Fruit fly (Drosophila melanogaster) whole organism, embryonic: ENCODE results near the gene CG8560.
A peak's percentile ranks its signal among the peaks of the same experiment; 100 is the strongest.

Experiments
- ATbp ChIP-seq: fragments of 200-800 bp; sonication (Bioruptor generic); optimal IDR thresholded peaks from 2 replicates; lab custom pipeline; 2017; ENCODE audit warnings: missing biosample characterization, mild to moderate bottlenecking, missing genetic modification characterization, missing genetic modification reagents
- Atf-2 ChIP-seq: fragments of 200-800 bp; sonication (Bioruptor generic); optimal IDR thresholded peaks from 2 replicates; lab custom pipeline; 2016; ENCODE audit warnings: missing biosample characterization, missing genetic modification characterization
- Blimp-1 ChIP-seq: fragments of 200-800 bp; sonication (Bioruptor generic); optimal IDR thresholded peaks from 3 replicates; lab custom pipeline; 2018; ENCODE audit warnings: missing biosample characterization, missing genetic modification characterization, mild to moderate bottlenecking, moderate library complexity, missing genetic modification reagents
- CG10147 ChIP-seq: fragments of 200-800 bp; sonication (Bioruptor generic); optimal IDR thresholded peaks from 2 replicates; lab custom pipeline; 2019; ENCODE audit warnings: missing biosample characterization, mild to moderate bottlenecking, missing genetic modification characterization, moderate library complexity
- CG10366 ChIP-seq: fragments of 200-800 bp; sonication (Bioruptor generic); IDR thresholded peaks from 2 replicates; pipeline ENCODE4 v1.3.6; 2022; ENCODE audit warnings: missing biosample characterization, missing genetic modification characterization
- CG10431 ChIP-seq: fragments of 200-800 bp; sonication (Bioruptor generic); optimal IDR thresholded peaks from 3 replicates; lab custom pipeline; 2018; ENCODE audit warnings: missing biosample characterization, mild to moderate bottlenecking, missing genetic modification characterization
- CG11504 ChIP-seq: fragments of 200-800 bp; sonication (Bioruptor generic); optimal IDR thresholded peaks from 3 replicates; lab custom pipeline; 2019; ENCODE audit warnings: missing biosample characterization, mild to moderate bottlenecking, missing genetic modification characterization, moderate library complexity
- CG12942 ChIP-seq: fragments of 200-800 bp; sonication (Bioruptor generic); optimal IDR thresholded peaks from 3 replicates; lab custom pipeline; 2016; ENCODE audit warnings: missing biosample characterization, missing genetic modification characterization
- CG13775 ChIP-seq: fragments of 200-800 bp; sonication (Bioruptor generic); optimal IDR thresholded peaks from 3 replicates; lab custom pipeline; 2017; ENCODE audit warnings: missing biosample characterization, mild to moderate bottlenecking, missing genetic modification characterization
- CG14014 ChIP-seq: fragments of 200-800 bp; sonication (Bioruptor generic); IDR thresholded peaks from 2 replicates; pipeline ENCODE4 v1.3.6; 2022; ENCODE audit warnings: missing biosample characterization, missing genetic modification characterization
- CG15696 ChIP-seq: fragments of 200-800 bp; sonication (Bioruptor generic); optimal IDR thresholded peaks from 2 replicates; lab custom pipeline; 2019; ENCODE audit warnings: missing biosample characterization, mild to moderate bottlenecking, missing genetic modification characterization, moderate library complexity
- CG32767 ChIP-seq: fragments of 200-800 bp; sonication (Bioruptor generic); IDR thresholded peaks from 2 replicates; pipeline ENCODE4 v1.3.6; 2022; ENCODE audit warnings: missing biosample characterization, missing genetic modification characterization
- CG4730 ChIP-seq: fragments of 200-800 bp; sonication (Bioruptor generic); IDR thresholded peaks from 2 replicates; pipeline ENCODE4 v1.3.6; 2022; ENCODE audit warnings: missing biosample characterization, missing genetic modification characterization
- CG7556 ChIP-seq: fragments of 200-800 bp; sonication (Bioruptor generic); optimal IDR thresholded peaks from 2 replicates; lab custom pipeline; 2017; ENCODE audit warnings: missing biosample characterization, mild to moderate bottlenecking, missing genetic modification characterization
- CG8388 ChIP-seq: fragments of 200-800 bp; sonication (Bioruptor generic); optimal IDR thresholded peaks from 2 replicates; lab custom pipeline; 2019; ENCODE audit warnings: missing biosample characterization, mild to moderate bottlenecking, missing genetic modification characterization, moderate library complexity
- CG8765 ChIP-seq: fragments of 200-800 bp; sonication (Bioruptor generic); IDR thresholded peaks from 2 replicates; pipeline ENCODE4 v1.3.6; 2022; ENCODE audit warnings: missing biosample characterization, missing genetic modification characterization
- CG9727 ChIP-seq: fragments of 200-800 bp; sonication (Bioruptor generic); optimal IDR thresholded peaks from 3 replicates; lab custom pipeline; 2017; ENCODE audit warnings: missing biosample characterization, mild to moderate bottlenecking, missing genetic modification characterization
- CG9932 ChIP-seq: fragments of 200-800 bp; sonication (Bioruptor generic); IDR thresholded peaks from 2 replicates; pipeline ENCODE4 v1.3.6; 2022; ENCODE audit warnings: missing biosample characterization, missing genetic modification characterization
- CTCF ChIP-seq: fragments of 200-800 bp; sonication (Bioruptor generic); optimal IDR thresholded peaks from 2 replicates; lab custom pipeline; 2017; ENCODE audit warnings: missing biosample characterization, mild to moderate bottlenecking, missing genetic modification characterization, moderate library complexity
- CkIIα-i1 ChIP-seq: fragments of 200-800 bp; sonication (Bioruptor generic); IDR thresholded peaks from 2 replicates; pipeline ENCODE4 v1.3.6; 2022; ENCODE audit warnings: missing biosample characterization, missing genetic modification characterization
- Dp ChIP-seq: fragments of 200-800 bp; sonication (Bioruptor generic); optimal IDR thresholded peaks from 2 replicates; lab custom pipeline; 2018; ENCODE audit warnings: missing biosample characterization, mild to moderate bottlenecking, missing genetic modification characterization, moderate library complexity
- Dref ChIP-seq: fragments of 200-800 bp; sonication (Bioruptor generic); IDR thresholded peaks from 2 replicates; pipeline ENCODE4 v1.3.6; 2022; ENCODE audit warnings: missing biosample characterization, missing genetic modification characterization
- HLH3B ChIP-seq: fragments of 200-800 bp; sonication (Bioruptor generic); IDR thresholded peaks from 2 replicates; pipeline ENCODE4 v1.3.6; 2022; ENCODE audit warnings: missing biosample characterization, missing genetic modification characterization
- Mad ChIP-seq: fragments of 200-800 bp; sonication (Bioruptor generic); optimal IDR thresholded peaks from 2 replicates; lab custom pipeline; 2016; ENCODE audit warnings: missing biosample characterization, missing genetic modification characterization
- Med ChIP-seq: fragments of 200-800 bp; sonication (Bioruptor generic); peaks from one replicate; lab custom pipeline; 2016; ENCODE audit warnings: missing biosample characterization, missing genetic modification characterization, mild to moderate bottlenecking, inconsistent platforms, moderate library complexity
- Nf-YB ChIP-seq: fragments of 200-800 bp; sonication (Bioruptor generic); optimal IDR thresholded peaks from 3 replicates; lab custom pipeline; 2019; ENCODE audit warnings: missing biosample characterization, mild to moderate bottlenecking, missing genetic modification characterization, moderate library complexity
- Rx ChIP-seq: fragments of 200-800 bp; sonication (Bioruptor generic); IDR thresholded peaks from 2 replicates; pipeline ENCODE4 v1.3.6; 2022; ENCODE audit warnings: missing biosample characterization, missing genetic modification characterization
- amos ChIP-seq: fragments of 200-800 bp; sonication (Bioruptor generic); IDR thresholded peaks from 2 replicates; pipeline ENCODE4 v1.3.6; 2022; ENCODE audit warnings: missing biosample characterization, missing genetic modification characterization; ENCODE audit not compliant: partially characterized antibody
- bab2 ChIP-seq: fragments of 200-800 bp; sonication (Bioruptor generic); optimal IDR thresholded peaks from 2 replicates; lab custom pipeline; 2016; ENCODE audit warnings: missing biosample characterization, missing genetic modification characterization
- bsh ChIP-seq, 2 experiments: fragments of 200-800 bp; sonication (Bioruptor generic); optimal IDR thresholded peaks; 2 replicates each; lab custom pipeline; 2017 to 2018; ENCODE audit warnings: mild to moderate bottlenecking in 2 of 2, missing biosample characterization in 2 of 2, missing genetic modification characterization in 2 of 2, moderate library complexity in 1 of 2
- chif ChIP-seq, 2 experiments: fragments of 200-800 bp; sonication (Bioruptor generic); optimal IDR thresholded peaks; 3 replicates each; lab custom pipeline; 2016; ENCODE audit warnings: missing biosample characterization in 2 of 2, missing genetic modification characterization in 2 of 2
- crol ChIP-seq: fragments of 200-800 bp; sonication (Bioruptor generic); IDR thresholded peaks from 2 replicates; pipeline ENCODE4 v1.3.6; 2022; ENCODE audit warnings: missing biosample characterization, missing genetic modification characterization
- dan ChIP-seq: fragments of 200-800 bp; sonication (Bioruptor generic); IDR thresholded peaks from 2 replicates; pipeline ENCODE4 v1.3.6; 2022; ENCODE audit warnings: missing biosample characterization, missing genetic modification characterization
- dpn ChIP-seq, 2 experiments: fragments of 200-800 bp; sonication (Bioruptor generic); optimal IDR thresholded peaks; 3 replicates each; lab custom pipeline; 2016; ENCODE audit warnings: missing biosample characterization in 2 of 2, missing genetic modification characterization in 2 of 2
- exex ChIP-seq: fragments of 200-800 bp; sonication (Bioruptor generic); optimal IDR thresholded peaks from 4 replicates; lab custom pipeline; 2018; ENCODE audit warnings: missing biosample characterization, mild to moderate bottlenecking, missing genetic modification characterization, moderate library complexity
- gfzf ChIP-seq: fragments of 200-800 bp; sonication (Bioruptor generic); optimal IDR thresholded peaks from 2 replicates; lab custom pipeline; 2016; ENCODE audit warnings: missing biosample characterization, mild to moderate bottlenecking, missing genetic modification characterization, moderate library complexity
- ham ChIP-seq: fragments of 200-800 bp; sonication (Bioruptor generic); IDR thresholded peaks from 2 replicates; pipeline ENCODE4 v1.3.6; 2022; ENCODE audit warnings: missing biosample characterization, missing genetic modification characterization
- hth ChIP-seq: fragments of >200 bp; optimal IDR thresholded peaks from 2 replicates; lab custom pipeline; 2017; ENCODE audit warnings: inconsistent platforms
- lab ChIP-seq: fragments of 200-800 bp; sonication (Bioruptor generic); optimal IDR thresholded peaks from 3 replicates; lab custom pipeline; 2017; ENCODE audit warnings: missing biosample characterization, missing genetic modification characterization, mild to moderate bottlenecking, moderate library complexity, missing genetic modification reagents
- nom ChIP-seq: fragments of 200-800 bp; sonication (Bioruptor generic); optimal IDR thresholded peaks from 2 replicates; lab custom pipeline; 2017; ENCODE audit warnings: missing biosample characterization, missing genetic modification characterization, mild to moderate bottlenecking, moderate library complexity, missing genetic modification reagents
- pan ChIP-seq, 4 experiments: fragments of >200 bp in 3 of 4; fragments of 200-800 bp in 1 of 4; sonication (Bioruptor generic) in 1 of 4; optimal IDR thresholded peaks in 3 of 4; IDR thresholded peaks in 1 of 4; 2 replicates each; pipeline versions ENCODE4 v1.3.6 to Lab custom; 2017 to 2022; ENCODE audit warnings: missing biosample characterization in 2 of 4, missing genetic modification characterization in 2 of 4, mixed read lengths in 1 of 4
- pb ChIP-seq: fragments of 200-800 bp; sonication (Bioruptor generic); optimal IDR thresholded peaks from 3 replicates; lab custom pipeline; 2016; ENCODE audit warnings: missing biosample characterization, missing genetic modification characterization
- prd ChIP-seq, 3 experiments: fragments of >200 bp in 2 of 3; fragments of 200-800 bp in 1 of 3; sonication (Bioruptor generic) in 1 of 3; optimal IDR thresholded peaks in 2 of 3; IDR thresholded peaks in 1 of 3; 2 replicates in 2 of 3; 3 replicates in 1 of 3; pipeline versions ENCODE4 v1.3.6 to Lab custom; 2017 to 2022; ENCODE audit warnings: missing biosample characterization in 1 of 3, missing genetic modification characterization in 1 of 3
- shn ChIP-seq: fragments of 200-800 bp; sonication (Bioruptor generic); optimal IDR thresholded peaks from 3 replicates; lab custom pipeline; 2016; ENCODE audit warnings: missing biosample characterization, missing genetic modification characterization
- sug ChIP-seq: fragments of 200-800 bp; optimal IDR thresholded peaks from 2 replicates; lab custom pipeline; 2019; ENCODE audit warnings: missing biosample characterization, mild to moderate bottlenecking, missing genetic modification characterization, moderate library complexity
- tin ChIP-seq: fragments of 200-800 bp; sonication (Bioruptor generic); optimal IDR thresholded peaks from 3 replicates; lab custom pipeline; 2016; ENCODE audit warnings: missing biosample characterization, missing genetic modification characterization
- ttk ChIP-seq: fragments of 200-800 bp; sonication (Bioruptor generic); IDR thresholded peaks from 2 replicates; pipeline ENCODE4 v2.1.2; 2022; ENCODE audit warnings: missing biosample characterization, missing genetic modification characterization
- vvl ChIP-seq: fragments of 200-800 bp; sonication (Bioruptor generic); IDR thresholded peaks from 2 replicates; pipeline ENCODE4 v1.3.6; 2022; ENCODE audit warnings: missing biosample characterization, missing genetic modification characterization
- yki ChIP-seq: fragments of >200 bp; optimal IDR thresholded peaks from 3 replicates; lab custom pipeline; 2018
- z ChIP-seq: fragments of 200-800 bp; sonication (Bioruptor generic); IDR thresholded peaks from 3 replicates; pipeline ENCODE4 v1.3.6; 2022; ENCODE audit warnings: missing biosample characterization, missing genetic modification characterization
- zfh1 ChIP-seq: fragments of 200-800 bp; sonication (Bioruptor generic); IDR thresholded peaks from 3 replicates; pipeline ENCODE4 v1.3.6; 2022; ENCODE audit warnings: missing biosample characterization, missing genetic modification characterization

The CG8560 gene

DNA sequence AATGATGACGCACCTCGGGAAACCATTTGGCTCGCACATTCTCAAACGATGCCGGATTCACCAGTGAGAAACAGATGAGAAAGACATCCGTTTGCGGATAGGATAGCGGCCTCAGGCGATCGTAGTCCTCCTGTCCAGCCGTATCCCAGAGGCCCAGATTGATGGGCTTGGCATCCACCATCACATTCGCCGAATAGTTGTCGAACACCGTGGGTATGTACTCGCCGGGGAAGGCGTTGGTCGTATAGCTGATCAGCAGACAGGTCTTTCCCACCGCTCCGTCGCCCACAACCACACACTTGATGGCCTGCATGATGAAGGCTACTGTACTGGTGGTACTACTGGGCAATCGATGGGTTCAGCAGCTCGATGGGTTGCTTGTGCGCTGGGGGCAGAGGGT is 30.2 kb upstream of the CG8560 start (continued):
- peak; percentile 41; the same call in 1 of the 2 replicates for TF ChIP-seq crol (GFP tag; lab: Robert Waterston, UW)
- no peak for TF ChIP-seq CG8388
- TF ChIP-seq ham (GFP tag; lab: Robert Waterston, UW) = no peak
- no peak for TF ChIP-seq exex (tag; lab: Kevin White, UChicago)
- TF ChIP-seq z (GFP tag; lab: Robert Waterston, UW) = no peak
- TF ChIP-seq CG8765 = no peak
- TF ChIP-seq CG10147 (GFP tag; lab: Kevin White, UChicago) = no peak
- no peak for TF ChIP-seq hth
- no peak for TF ChIP-seq CG10431 (GFP tag; lab: Kevin White, UChicago)
- TF ChIP-seq gfzf (GFP tag; lab: Kevin White, UChicago) = no peak
- no peak for TF ChIP-seq Atf-2 (GFP tag; lab: Kevin White, UChicago)
- no peak for TF ChIP-seq ATbp
- TF ChIP-seq Mad (GFP tag; lab: Kevin White, UChicago) = no peak
- TF ChIP-seq Med = peak; percentile 74
- no peak for TF ChIP-seq Nf-YB (GFP tag; lab: Kevin White, UChicago)
- no peak for TF ChIP-seq vvl (GFP tag; lab: Robert Waterston, UW)
- TF ChIP-seq CG15696 (tag; lab: Kevin White, UChicago) = no peak
- 0 out of 2 replicates have a peak, but pooled peaks have one; percentile 18 for TF ChIP-seq CG9932 (GFP tag; lab: Robert Waterston, UW)
- no peak for TF ChIP-seq Dref (GFP tag; lab: Robert Waterston, UW)
- no peak for TF ChIP-seq dpn (GFP tag; optimal IDR thresholded peaks at IDR 0.05; lab: Kevin White, UChicago)
- no peak for TF ChIP-seq chif (GFP tag; optimal IDR thresholded peaks at IDR 0.05; lab: Kevin White, UChicago)
- TF ChIP-seq CG11504 (tag; lab: Kevin White, UChicago) = no peak
- no peak for TF ChIP-seq dan (GFP tag; lab: Robert Waterston, UW)
- no peak for TF ChIP-seq CkIIα-i1 (GFP tag; lab: Robert Waterston, UW)
- TF ChIP-seq CG12942 (GFP tag; lab: Kevin White, UChicago) = no peak

DNA sequence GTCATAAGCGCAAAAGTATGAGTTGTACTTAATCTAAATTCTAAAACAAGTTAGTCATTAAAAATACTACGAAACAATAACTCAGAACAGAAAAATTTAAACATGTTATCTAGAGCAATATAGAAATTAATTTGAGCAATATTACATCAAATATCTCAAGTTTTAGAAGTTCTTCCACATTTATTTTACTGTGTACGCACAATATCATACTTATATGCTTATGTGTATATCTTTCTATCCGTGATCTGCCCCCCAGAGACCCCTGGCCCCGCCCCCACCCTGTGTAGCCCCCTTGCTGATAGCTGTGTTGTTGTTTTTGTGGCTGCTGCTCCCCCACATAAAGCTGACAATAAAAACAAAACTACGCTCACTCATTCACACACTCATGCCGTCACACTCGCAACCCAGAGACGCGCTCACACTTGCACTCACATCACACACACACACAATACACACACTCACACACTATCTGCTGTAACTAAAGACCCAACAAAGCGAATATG is 29.4 kb upstream of the CG8560 start:
- TF ChIP-seq CG4730 (GFP tag; lab: Robert Waterston, UW) = no peak; the same call in 1 of the 2 replicates
- no peak for TF ChIP-seq bab2 (GFP tag; lab: Kevin White, UChicago)
- TF ChIP-seq Dp (GFP tag; lab: Kevin White, UChicago) = no peak
- no peak for TF ChIP-seq pan (optimal IDR thresholded peaks at IDR 0.05; lab: Kevin White, UChicago)
- no peak for TF ChIP-seq pan (GFP tag; optimal IDR thresholded peaks at IDR 0.05 in 1 of 2, IDR thresholded peaks at IDR 0.05 in 1 of 2)
- no peak for TF ChIP-seq CG14014 (GFP tag; lab: Robert Waterston, UW)
- peak; percentile 54 for TF ChIP-seq nom (GFP tag; lab: Kevin White, UChicago)
- TF ChIP-seq bsh (GFP tag; optimal IDR thresholded peaks at IDR 0.05; lab: Kevin White, UChicago) = peak; percentile 29 to 51
- peak; percentile 24; the same call in 1 of the 2 replicates for TF ChIP-seq CG10366 (GFP tag; lab: Robert Waterston, UW)
- peak; percentile 49 for TF ChIP-seq ttk (GFP tag; lab: Robert Waterston, UW)
- TF ChIP-seq Blimp-1 = peak; percentile 27
- TF ChIP-seq shn (GFP tag; lab: Kevin White, UChicago) = no peak
- no peak for TF ChIP-seq prd (optimal IDR thresholded peaks at IDR 0.05; lab: Kevin White, UChicago)
- peak; percentile 14; the same call in 1 of the 3 replicates for TF ChIP-seq prd (GFP tag; IDR thresholded peaks at IDR 0.05; lab: Robert Waterston, UW)
- peak; percentile 82 for TF ChIP-seq sug
- peak; percentile 4 for TF ChIP-seq lab (GFP tag; lab: Kevin White, UChicago)
- no peak for TF ChIP-seq CG13775 (GFP tag; lab: Kevin White, UChicago)
- peak; percentile 9 for TF ChIP-seq CG9727 (GFP tag; lab: Kevin White, UChicago)
- TF ChIP-seq amos (GFP tag; lab: Robert Waterston, UW) = peak; percentile 5; the same call in 1 of the 2 replicates
- TF ChIP-seq pb (GFP tag; lab: Kevin White, UChicago) = no peak
- TF ChIP-seq tin = no peak
- no peak for TF ChIP-seq Rx (GFP tag; lab: Robert Waterston, UW)
- TF ChIP-seq yki = no peak
- no peak for TF ChIP-seq CTCF (GFP tag; lab: Kevin White, UChicago)
- no peak for TF ChIP-seq zfh1 (GFP tag; lab: Robert Waterston, UW)
- TF ChIP-seq CG32767 = no peak
- TF ChIP-seq HLH3B (GFP tag; lab: Robert Waterston, UW) = peak; percentile 33; the same call in 1 of the 2 replicates
- peak; percentile 28 for TF ChIP-seq CG7556 (GFP tag; lab: Kevin White, UChicago)
